Worm (Caenorhabditis elegans) whole organism, mixed stage, embryonic: ENCODE data around the gene sfxn-2.

Source experiments
- blmp-1 ChIP-seq: fragments of 150-350 bp; optimal IDR thresholded peaks from 2 replicates; lab custom pipeline; 2014; ENCODE audit warnings: missing biosample characterization, missing genetic modification characterization
- ces-1 ChIP-seq: fragments of 150-350 bp; optimal IDR thresholded peaks from 2 replicates; lab custom pipeline; 2014; ENCODE audit warnings: missing biosample characterization, missing genetic modification reagents, missing genetic modification characterization
- cnd-1 ChIP-seq: fragments of 200-800 bp; sonication (Bioruptor generic); optimal IDR thresholded peaks from 2 replicates; lab custom pipeline; 2018; ENCODE audit warnings: mild to moderate bottlenecking, missing genetic modification characterization, missing compliant biosample characterization
- elt-1 ChIP-seq: sonication (generic microtip); optimal IDR thresholded peaks from 2 replicates; lab custom pipeline; 2017; ENCODE audit warnings: missing genetic modification characterization, mild to moderate bottlenecking, missing compliant biosample characterization, antibody characterized with exemption, moderate library complexity, borderline replicate concordance; ENCODE audit not compliant: insufficient read depth
- elt-3 ChIP-seq: fragments of 150-350 bp; optimal IDR thresholded peaks from 2 replicates; lab custom pipeline; 2014; ENCODE audit warnings: missing biosample characterization, missing genetic modification characterization
- flh-1 ChIP-seq: fragments of 200-800 bp; sonication (Bioruptor generic); optimal IDR thresholded peaks from 2 replicates; lab custom pipeline; 2018; ENCODE audit warnings: mild to moderate bottlenecking, missing genetic modification characterization, moderate library complexity, missing compliant biosample characterization
- mls-2 ChIP-seq: sonication (generic microtip); optimal IDR thresholded peaks from 2 replicates; lab custom pipeline; 2016; ENCODE audit warnings: mild to moderate bottlenecking, missing genetic modification characterization, moderate library complexity, missing compliant biosample characterization
- nhr-237 ChIP-seq: fragments of 150-350 bp; optimal IDR thresholded peaks from 2 replicates; lab custom pipeline; 2014; ENCODE audit warnings: missing biosample characterization, missing genetic modification characterization
- nhr-28 ChIP-seq: fragments of 150-350 bp; optimal IDR thresholded peaks from 2 replicates; lab custom pipeline; 2014; ENCODE audit warnings: missing biosample characterization, missing genetic modification characterization
- pha-4 ChIP-seq: fragments of 150-350 bp; optimal IDR thresholded peaks from 2 replicates; lab custom pipeline; 2018; ENCODE audit warnings: missing biosample characterization, missing genetic modification reagents, missing genetic modification characterization
- unc-120 ChIP-seq: sonication (generic microtip); optimal IDR thresholded peaks from 2 replicates; lab custom pipeline; 2017; ENCODE audit warnings: missing genetic modification characterization, missing compliant biosample characterization; ENCODE audit not compliant: poor library complexity, severe bottlenecking
- unc-39 ChIP-seq: fragments of 150-350 bp; optimal IDR thresholded peaks from 2 replicates; lab custom pipeline; 2014; ENCODE audit warnings: missing biosample characterization, missing genetic modification characterization
- ztf-11 ChIP-seq: fragments of 150-350 bp; optimal IDR thresholded peaks from 2 replicates; lab custom pipeline; 2014; ENCODE audit warnings: missing biosample characterization, missing genetic modification characterization

DNA sequence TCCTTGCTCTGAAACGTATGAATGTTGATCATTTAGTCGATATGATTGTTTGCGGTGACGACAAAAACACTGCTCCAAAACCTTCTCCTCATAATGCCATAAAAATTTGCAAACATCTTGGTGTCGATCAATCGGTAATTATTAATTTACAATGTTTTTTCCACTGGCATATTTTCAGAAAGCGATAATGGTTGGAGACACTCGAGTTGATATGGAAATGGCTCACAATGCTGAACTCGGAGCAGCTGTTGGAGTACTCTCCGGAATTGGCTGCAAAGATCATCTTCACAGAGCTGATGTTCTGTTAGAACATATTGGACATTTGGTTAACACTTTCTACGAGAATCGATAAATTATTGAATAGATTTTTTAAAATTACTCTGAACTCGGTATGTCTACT is 30.4 kb upstream of the sfxn-2 start:
- TF ChIP-seq nhr-237 (tag; lab: Kevin White, UChicago) = no peak
- TF ChIP-seq unc-120 (tag; lab: Kevin White, UChicago) = no peak
- no peak for TF ChIP-seq ztf-11
- no peak for TF ChIP-seq unc-39
- TF ChIP-seq pha-4 (tag; lab: Kevin White, UChicago) = no peak
- no peak for TF ChIP-seq nhr-28 (tag; lab: Kevin White, UChicago)
- TF ChIP-seq mls-2 (tag; lab: Kevin White, UChicago) = no peak
- TF ChIP-seq flh-1 (GFP tag; lab: Kevin White, UChicago) = no peak
- no peak for TF ChIP-seq blmp-1
- no peak for TF ChIP-seq ces-1 (GFP tag; lab: Kevin White, UChicago)
- no peak for TF ChIP-seq elt-1
- no peak for TF ChIP-seq elt-3
- TF ChIP-seq cnd-1 (tag; lab: Kevin White, UChicago) = no peak
